Worm (Caenorhabditis elegans): ENCODE data around the gene str-40.

ce11 chrV:3105810-3106209, 36.8 kb upstream of the str-40 start, which contains the start of gene str-69:
- no peak for TF ChIP-seq hlh-1 (tag; optimal IDR thresholded peaks at IDR 0.05)
- no peak for TF ChIP-seq sptf-1 (tag; optimal IDR thresholded peaks at IDR 0.05)
- no peak for TF ChIP-seq snpc-4 (tag; optimal IDR thresholded peaks at IDR 0.05)
- no peak for TF ChIP-seq unc-62 (GFP tag; optimal IDR thresholded peaks at IDR 0.05)
- TF ChIP-seq mls-2 (tag; optimal IDR thresholded peaks at IDR 0.05), result no peak
- TF ChIP-seq ztf-11 (tag; optimal IDR thresholded peaks at IDR 0.05), result no peak
- no peak for TF ChIP-seq elt-3 (tag; optimal IDR thresholded peaks at IDR 0.05)
- TF ChIP-seq pha-4 (tag; optimal IDR thresholded peaks at IDR 0.05), result no peak
- no peak for TF ChIP-seq blmp-1 (tag; optimal IDR thresholded peaks at IDR 0.05)
